Fruit fly (Drosophila melanogaster) whole organism, embryonic: ENCODE measurements around the gene mib2.

ENCODE experiments used
- Adf1 ChIP-seq: fragments of 200-800 bp; sonication (Bioruptor generic); IDR thresholded peaks from 2 replicates; pipeline ENCODE4 v1.3.6; 2022; ENCODE audit warnings: missing biosample characterization, missing genetic modification characterization
- Atf6 ChIP-seq: fragments of 200-800 bp; sonication (Bioruptor generic); IDR thresholded peaks from 2 replicates; pipeline ENCODE4 v1.3.6; 2022; ENCODE audit warnings: missing biosample characterization, missing genetic modification characterization
- CG10543 ChIP-seq: fragments of 200-800 bp; sonication (Bioruptor generic); optimal IDR thresholded peaks from 3 replicates; lab custom pipeline; 2017; ENCODE audit warnings: missing biosample characterization, mild to moderate bottlenecking, missing genetic modification characterization, moderate library complexity
- CG11093 ChIP-seq: fragments of 200-800 bp; sonication (Bioruptor generic); IDR thresholded peaks from 3 replicates; pipeline ENCODE4 v1.3.6; 2022; ENCODE audit warnings: missing biosample characterization, missing genetic modification characterization
- CG13287 ChIP-seq: fragments of 200-800 bp; sonication (Bioruptor generic); IDR thresholded peaks from 2 replicates; pipeline ENCODE4 v1.3.6; 2022; ENCODE audit warnings: missing biosample characterization, missing genetic modification characterization; ENCODE audit not compliant: partially characterized antibody
- CG14965 ChIP-seq: fragments of 200-800 bp; sonication (Bioruptor generic); optimal IDR thresholded peaks from 2 replicates; lab custom pipeline; 2016; ENCODE audit warnings: missing biosample characterization, missing genetic modification characterization, borderline replicate concordance
- CG1647 ChIP-seq: fragments of 200-800 bp; sonication (Bioruptor generic); optimal IDR thresholded peaks from 3 replicates; lab custom pipeline; 2016; ENCODE audit warnings: missing biosample characterization, missing genetic modification characterization
- CG17612 ChIP-seq: fragments of 200-800 bp; sonication (Bioruptor generic); IDR thresholded peaks from 2 replicates; pipeline ENCODE4 v1.3.6; 2022; ENCODE audit warnings: missing biosample characterization, missing genetic modification characterization
- CG2116 ChIP-seq: fragments of 200-800 bp; sonication (Bioruptor generic); optimal IDR thresholded peaks from 3 replicates; lab custom pipeline; 2018; ENCODE audit warnings: missing biosample characterization, mild to moderate bottlenecking, missing genetic modification characterization
- CG30020 ChIP-seq: fragments of 200-800 bp; optimal IDR thresholded peaks from 2 replicates; lab custom pipeline; 2019; ENCODE audit warnings: missing biosample characterization, mild to moderate bottlenecking, missing genetic modification characterization, moderate library complexity
- CG30403 ChIP-seq: fragments of 200-800 bp; sonication (Bioruptor generic); optimal IDR thresholded peaks from 3 replicates; lab custom pipeline; 2016; ENCODE audit warnings: missing biosample characterization, missing genetic modification characterization
- CG3281 ChIP-seq: fragments of 200-800 bp; sonication (Bioruptor generic); optimal IDR thresholded peaks from 3 replicates; lab custom pipeline; 2017; ENCODE audit warnings: missing biosample characterization, mild to moderate bottlenecking, missing genetic modification characterization
- CG34422 ChIP-seq: fragments of 200-800 bp; sonication (Bioruptor generic); IDR thresholded peaks from 3 replicates; pipeline ENCODE4 v1.3.6; 2022; ENCODE audit warnings: missing biosample characterization, missing genetic modification characterization
- CG42726 ChIP-seq: fragments of 200-800 bp; sonication (Bioruptor generic); IDR thresholded peaks from 2 replicates; pipeline ENCODE4 v1.3.6; 2022; ENCODE audit warnings: missing biosample characterization, missing genetic modification characterization; ENCODE audit not compliant: partially characterized antibody
- CG4404 ChIP-seq: fragments of 200-800 bp; sonication (Bioruptor generic); IDR thresholded peaks from 2 replicates; pipeline ENCODE4 v1.3.6; 2022; ENCODE audit warnings: missing biosample characterization, missing genetic modification characterization
- CG5245 ChIP-seq: fragments of 200-800 bp; sonication (Bioruptor generic); optimal IDR thresholded peaks from 3 replicates; lab custom pipeline; 2016; ENCODE audit warnings: missing biosample characterization, missing genetic modification characterization
- CG6854 ChIP-seq: fragments of 200-800 bp; sonication (Bioruptor generic); optimal IDR thresholded peaks from 3 replicates; lab custom pipeline; 2017; ENCODE audit warnings: missing biosample characterization, mild to moderate bottlenecking, missing genetic modification characterization
- CG8478 ChIP-seq: fragments of >200 bp; optimal IDR thresholded peaks from 2 replicates; lab custom pipeline; 2018
- CG9797 ChIP-seq: fragments of 200-800 bp; sonication (Bioruptor generic); optimal IDR thresholded peaks from 3 replicates; lab custom pipeline; 2018; ENCODE audit warnings: missing biosample characterization, mild to moderate bottlenecking, missing genetic modification characterization
- Elba2 ChIP-seq: fragments of 200-800 bp; sonication (Bioruptor generic); optimal IDR thresholded peaks from 3 replicates; lab custom pipeline; 2016; ENCODE audit warnings: missing biosample characterization, missing genetic modification characterization
- Fer2 ChIP-seq: fragments of 200-800 bp; sonication (Bioruptor generic); optimal IDR thresholded peaks from 2 replicates; lab custom pipeline; 2018; ENCODE audit warnings: missing biosample characterization, mild to moderate bottlenecking, missing genetic modification characterization, moderate library complexity
- HmgZ ChIP-seq: fragments of 200-800 bp; sonication (Bioruptor generic); optimal IDR thresholded peaks from 2 replicates; lab custom pipeline; 2018; ENCODE audit warnings: missing biosample characterization, mild to moderate bottlenecking, missing genetic modification characterization
- Hsf ChIP-seq: fragments of 200-800 bp; sonication (Bioruptor generic); optimal IDR thresholded peaks from 3 replicates; lab custom pipeline; 2016; ENCODE audit warnings: missing biosample characterization, missing genetic modification characterization
- MESR4 ChIP-seq: fragments of 200-800 bp; sonication (Bioruptor generic); optimal IDR thresholded peaks from 2 replicates; lab custom pipeline; 2018; ENCODE audit warnings: missing biosample characterization, mild to moderate bottlenecking, missing genetic modification characterization, moderate library complexity
- Oaz ChIP-seq: fragments of 200-800 bp; sonication (Bioruptor generic); IDR thresholded peaks from 2 replicates; pipeline ENCODE4 v1.3.6; 2022; ENCODE audit warnings: missing biosample characterization, missing genetic modification characterization
- PHDP ChIP-seq: fragments of 200-800 bp; sonication (Bioruptor generic); optimal IDR thresholded peaks from 3 replicates; lab custom pipeline; 2018; ENCODE audit warnings: missing biosample characterization, mild to moderate bottlenecking, missing genetic modification characterization, moderate library complexity
- Pdp1 ChIP-seq, 2 experiments: fragments of 200-800 bp; sonication (Bioruptor generic); optimal IDR thresholded peaks; 3 replicates each; lab custom pipeline; 2016; ENCODE audit warnings: missing biosample characterization in 2 of 2, missing genetic modification characterization in 2 of 2, mild to moderate bottlenecking in 1 of 2, moderate library complexity in 1 of 2
- Sox100B ChIP-seq: fragments of 200-800 bp; sonication (Bioruptor generic); optimal IDR thresholded peaks from 3 replicates; lab custom pipeline; 2018; ENCODE audit warnings: missing biosample characterization, mild to moderate bottlenecking, missing genetic modification characterization
- Sry-δ ChIP-seq: fragments of 200-800 bp; sonication (Bioruptor generic); optimal IDR thresholded peaks from 2 replicates; lab custom pipeline; 2016; ENCODE audit warnings: missing biosample characterization, missing genetic modification characterization
- crc ChIP-seq: fragments of 200-800 bp; sonication (Bioruptor generic); optimal IDR thresholded peaks from 2 replicates; lab custom pipeline; 2016; ENCODE audit warnings: missing biosample characterization, missing genetic modification characterization
- eve ChIP-seq, 2 experiments: fragments of >200 bp; optimal IDR thresholded peaks; 2 replicates each; lab custom pipeline; 2017; ENCODE audit warnings: missing biosample characterization in 2 of 2, missing genetic modification characterization in 2 of 2
- ewg ChIP-seq: fragments of 200-800 bp; sonication (Bioruptor generic); optimal IDR thresholded peaks from 3 replicates; lab custom pipeline; 2017; ENCODE audit warnings: mild to moderate bottlenecking, missing biosample characterization, missing genetic modification reagents, missing genetic modification characterization
- fru ChIP-seq: fragments of >200 bp; optimal IDR thresholded peaks from 2 replicates; lab custom pipeline; 2017
- fu2 ChIP-seq: fragments of 200-800 bp; sonication (Bioruptor generic); optimal IDR thresholded peaks from 2 replicates; lab custom pipeline; 2016; ENCODE audit warnings: missing biosample characterization, missing genetic modification characterization
- hb ChIP-seq: fragments of 200-800 bp; sonication (Bioruptor generic); IDR thresholded peaks from 3 replicates; pipeline ENCODE4 v1.3.6; 2022; ENCODE audit warnings: missing biosample characterization, missing genetic modification characterization; ENCODE audit not compliant: partially characterized antibody
- nmo ChIP-seq: fragments of 200-800 bp; sonication (Bioruptor generic); optimal IDR thresholded peaks from 2 replicates; lab custom pipeline; 2018; ENCODE audit warnings: missing biosample characterization, mild to moderate bottlenecking, missing genetic modification characterization, moderate library complexity
- phol ChIP-seq: fragments of 200-800 bp; sonication (Bioruptor generic); optimal IDR thresholded peaks from 3 replicates; lab custom pipeline; 2018; ENCODE audit warnings: missing biosample characterization, mild to moderate bottlenecking, missing genetic modification characterization, moderate library complexity
- pros ChIP-seq: fragments of 200-800 bp; sonication (Bioruptor generic); optimal IDR thresholded peaks from 3 replicates; lab custom pipeline; 2019; ENCODE audit warnings: missing biosample characterization, mild to moderate bottlenecking, missing genetic modification characterization, moderate library complexity
- pzg ChIP-seq: fragments of 200-800 bp; sonication (Bioruptor generic); optimal IDR thresholded peaks from 3 replicates; lab custom pipeline; 2018; ENCODE audit warnings: missing biosample characterization, mild to moderate bottlenecking, missing genetic modification characterization, moderate library complexity
- repo ChIP-seq: fragments of 200-800 bp; sonication (Bioruptor generic); optimal IDR thresholded peaks from 2 replicates; lab custom pipeline; 2016; ENCODE audit warnings: missing biosample characterization, missing genetic modification characterization
- slou ChIP-seq: fragments of 200-800 bp; sonication (Bioruptor generic); optimal IDR thresholded peaks from 3 replicates; lab custom pipeline; 2016; ENCODE audit warnings: missing biosample characterization, missing genetic modification characterization
- sna ChIP-seq: fragments of 200-800 bp; sonication (Bioruptor generic); IDR thresholded peaks from 2 replicates; pipeline ENCODE4 v1.3.6; 2022; ENCODE audit warnings: missing biosample characterization, missing genetic modification characterization; ENCODE audit not compliant: partially characterized antibody
- sob ChIP-seq: fragments of 200-800 bp; sonication (Bioruptor generic); IDR thresholded peaks from 2 replicates; pipeline ENCODE4 v1.3.6; 2022; ENCODE audit warnings: missing biosample characterization, missing genetic modification characterization
- tll ChIP-seq, 2 experiments: fragments of 200-800 bp in 1 of 2; fragments of >200 bp in 1 of 2; sonication (Bioruptor generic) in 1 of 2; optimal IDR thresholded peaks; 2 replicates each; lab custom pipeline; 2017 to 2019; ENCODE audit warnings: missing biosample characterization in 2 of 2, missing genetic modification characterization in 2 of 2, mild to moderate bottlenecking in 1 of 2, moderate library complexity in 1 of 2
- vnd ChIP-seq: fragments of 200-800 bp; sonication (Bioruptor generic); IDR thresholded peaks from 3 replicates; pipeline ENCODE4 v1.3.6; 2022; ENCODE audit warnings: missing biosample characterization, missing genetic modification characterization; ENCODE audit not compliant: partially characterized antibody
- zen2 ChIP-seq: fragments of 200-800 bp; sonication (Bioruptor generic); IDR thresholded peaks from 3 replicates; pipeline ENCODE4 v1.3.6; 2022; ENCODE audit warnings: missing biosample characterization, missing genetic modification characterization; ENCODE audit not compliant: partially characterized antibody

mib2 gene

DNA sequence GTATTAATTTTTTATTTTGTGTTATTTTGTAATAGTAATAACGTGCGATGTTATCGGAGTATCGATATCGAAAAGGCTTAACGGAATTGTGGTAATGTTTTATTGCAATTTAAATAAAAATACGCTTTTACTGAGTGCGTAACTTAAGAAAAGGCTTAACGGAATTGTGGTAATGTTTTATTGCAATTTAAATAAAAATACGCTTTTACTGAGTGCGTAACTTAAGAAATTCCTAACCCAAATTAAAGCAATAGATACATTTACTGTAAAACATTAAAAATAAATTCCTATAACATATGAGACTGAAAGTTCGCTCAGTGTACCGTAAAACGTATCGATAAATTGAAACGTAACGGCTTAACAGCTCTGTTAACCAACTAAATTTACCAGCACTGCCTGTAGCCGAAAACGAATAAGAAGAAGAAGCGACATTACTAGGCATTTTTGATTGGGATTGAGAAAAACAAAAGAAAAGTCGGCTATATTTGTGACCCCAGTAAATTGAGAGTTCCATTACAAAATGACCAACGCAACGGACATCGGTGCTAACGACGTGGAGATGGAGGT lies 17.4 kb downstream of the mib2 start, which contains the start of gene Rpn3 (continued):
- TF ChIP-seq zen2 (GFP tag; lab: Robert Waterston, UW) (peak; percentile 42; the same call in 1 of the 3 replicates), sna (GFP tag; lab: Robert Waterston, UW) (peak; percentile 68; the same call in 1 of the 2 replicates), CG1647 (GFP tag; lab: Kevin White, UChicago) (peak; percentile 54), tll (GFP tag; optimal IDR thresholded peaks at IDR 0.05; lab: Kevin White, UChicago) (no peak), Adf1 (GFP tag; lab: Robert Waterston, UW) (peak; percentile 59), CG3281 (GFP tag; lab: Kevin White, UChicago) (peak; percentile 80), Sox100B (GFP tag; lab: Kevin White, UChicago) (no peak), CG4404 (GFP tag; lab: Robert Waterston, UW) (peak; percentile 60), Fer2 (tag; lab: Kevin White, UChicago) (peak; percentile 13)

DNA sequence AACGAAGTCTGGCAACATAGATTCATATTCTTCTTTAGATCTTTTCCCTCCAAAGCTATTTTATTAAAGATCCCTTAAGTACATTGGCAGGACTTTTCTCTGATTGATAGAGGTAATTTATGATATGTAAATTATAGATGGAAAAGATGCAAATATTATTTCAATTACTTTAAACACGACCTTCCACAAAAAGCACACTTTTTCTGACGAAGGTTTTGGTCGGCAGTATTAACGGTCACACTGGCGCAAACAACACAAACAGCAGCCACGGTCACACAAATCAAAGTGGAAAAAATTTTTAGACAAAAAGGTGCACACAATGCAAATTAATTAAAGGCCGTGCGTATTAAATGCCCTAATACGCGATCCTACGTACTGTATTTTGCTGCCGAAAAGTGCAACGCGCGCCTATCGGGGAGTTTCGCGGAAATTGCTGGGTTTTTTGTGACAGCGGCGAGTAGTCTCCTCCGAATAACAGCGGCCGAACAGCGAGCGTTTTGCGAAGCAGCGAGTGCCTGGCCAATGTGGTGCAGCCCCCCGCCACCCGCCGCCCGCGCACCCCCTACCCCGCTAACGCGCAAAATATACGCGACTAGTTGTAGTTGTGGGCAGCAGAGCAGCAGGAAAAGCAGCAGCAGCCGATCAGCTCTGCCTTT lies 19.7 kb downstream of the mib2 start, which contains the start of gene CG10492:
Gene CG10492 (plus strand): TSS at position 219 of the 656 bp plus-strand sequence.
- no peak for TF ChIP-seq CG30403
- TF ChIP-seq ewg = no peak
- peak; percentile 62 for TF ChIP-seq phol (tag; lab: Kevin White, UChicago)
- peak; percentile 44 for TF ChIP-seq fru
- peak; percentile 54 for TF ChIP-seq CG13287 (GFP tag; lab: Robert Waterston, UW)
- no peak for TF ChIP-seq sob (GFP tag; lab: Robert Waterston, UW)
- TF ChIP-seq Pdp1 (GFP tag; optimal IDR thresholded peaks at IDR 0.05; lab: Kevin White, UChicago) = no peak
- TF ChIP-seq CG3281 (GFP tag; lab: Kevin White, UChicago) = no peak
- TF ChIP-seq CG34422 (GFP tag; lab: Robert Waterston, UW) = peak; percentile 83
- peak; percentile 20 for TF ChIP-seq Elba2
- peak; percentile 84 for TF ChIP-seq Adf1 (GFP tag; lab: Robert Waterston, UW)
- TF ChIP-seq Hsf (GFP tag; lab: Kevin White, UChicago) = no peak
- peak; percentile 52 for TF ChIP-seq Sry-δ (GFP tag; lab: Kevin White, UChicago)
- TF ChIP-seq hb (GFP tag; lab: Robert Waterston, UW) = no peak
- TF ChIP-seq MESR4 (GFP tag; lab: Kevin White, UChicago) = peak; percentile 92
- no peak for TF ChIP-seq slou
- TF ChIP-seq crc = no peak
- no peak for TF ChIP-seq CG5245 (GFP tag; lab: Kevin White, UChicago)
- no peak for TF ChIP-seq CG11093
- peak; percentile 63 for TF ChIP-seq CG2116
- no peak for TF ChIP-seq Atf6 (GFP tag; lab: Robert Waterston, UW)
- TF ChIP-seq CG10543 (GFP tag; lab: Kevin White, UChicago) = peak; percentile 28
- no peak for TF ChIP-seq CG14965 (GFP tag; lab: Kevin White, UChicago)
- no peak for TF ChIP-seq eve (GFP tag; optimal IDR thresholded peaks at IDR 0.05; lab: Kevin White, UChicago)
- TF ChIP-seq vnd (GFP tag; lab: Robert Waterston, UW) = no peak
- TF ChIP-seq pros (GFP tag; lab: Kevin White, UChicago) = no peak
- TF ChIP-seq Oaz (GFP tag; lab: Robert Waterston, UW) = no peak
- TF ChIP-seq zen2 (GFP tag; lab: Robert Waterston, UW) = no peak
- TF ChIP-seq CG17612 (GFP tag; lab: Robert Waterston, UW) = no peak
- peak; percentile 15 for TF ChIP-seq HmgZ (tag; lab: Kevin White, UChicago)
- no peak for TF ChIP-seq CG8478 (lab: Kevin White, UChicago)
- peak; percentile 45 for TF ChIP-seq nmo
- no peak for TF ChIP-seq PHDP
- TF ChIP-seq repo (GFP tag; lab: Kevin White, UChicago) = no peak
- peak; percentile 49 for TF ChIP-seq CG30020
- no peak for TF ChIP-seq fu2 (GFP tag; lab: Kevin White, UChicago)
- TF ChIP-seq pzg (GFP tag; lab: Kevin White, UChicago) = peak; percentile 73
- TF ChIP-seq CG42726 (GFP tag; lab: Robert Waterston, UW) = 0 out of 2 replicates have a peak, but pooled peaks have one; percentile 21
- no peak for TF ChIP-seq CG6854 (GFP tag; lab: Kevin White, UChicago)
- TF ChIP-seq CG9797 (GFP tag; lab: Kevin White, UChicago) = peak; percentile 92
